Fruit fly (Drosophila melanogaster): ENCODE measurements around the gene Krn.

Krn gene

dm6 chr3L:17611864-17612505 is 42.1 kb downstream of the Krn start (continued):
- TF ChIP-seq CG8478 (optimal IDR thresholded peaks at IDR 0.05) (peak; percentile 86), Dek (tag; optimal IDR thresholded peaks at IDR 0.05) (no peak), NC2α (GFP tag; optimal IDR thresholded peaks at IDR 0.05) (no peak), tx (GFP tag; optimal IDR thresholded peaks at IDR 0.05) (no peak), CG12659 (GFP tag; optimal IDR thresholded peaks at IDR 0.05) (no peak), CG15514 (GFP tag; optimal IDR thresholded peaks at IDR 0.05) (no peak), B-H1 (GFP tag; IDR thresholded peaks at IDR 0.05) (no peak), fd3F (GFP tag; optimal IDR thresholded peaks at IDR 0.05) (no peak), CG12744 (GFP tag; optimal IDR thresholded peaks at IDR 0.05) (no peak), CG42726 (GFP tag; IDR thresholded peaks at IDR 0.05; ENCODE audit: partially characterized antibody) (no peak), CG33557 (GFP tag; optimal IDR thresholded peaks at IDR 0.05) (no peak), Scr (GFP tag; IDR thresholded peaks at IDR 0.05; ENCODE audit: partially characterized antibody) (no peak), Eip74EF (GFP tag; optimal IDR thresholded peaks at IDR 0.05) (peak in 1 of 2 experiments; percentile 65), CG12236 (GFP tag; optimal IDR thresholded peaks at IDR 0.05) (no peak), her (GFP tag; optimal IDR thresholded peaks at IDR 0.05) (no peak), stwl (tag; optimal IDR thresholded peaks at IDR 0.05) (peak; percentile 3), CG33213 (GFP tag; optimal IDR thresholded peaks at IDR 0.05) (no peak), CTCF (GFP tag; optimal IDR thresholded peaks at IDR 0.05) (no peak), Drgx (GFP tag; IDR thresholded peaks at IDR 0.05) (peak; percentile 22; the same call in 1 of the 2 replicates), pb (GFP tag; optimal IDR thresholded peaks at IDR 0.05) (no peak), CG9437 (GFP tag; optimal IDR thresholded peaks at IDR 0.05) (no peak), trem (tag; optimal IDR thresholded peaks at IDR 0.05) (no peak), CG30403 (GFP tag; optimal IDR thresholded peaks at IDR 0.05) (no peak), MESR4 (GFP tag; optimal IDR thresholded peaks at IDR 0.05) (no peak), CG13624 (GFP tag; optimal IDR thresholded peaks at IDR 0.05) (no peak), H15 (GFP tag; IDR thresholded peaks at IDR 0.05) (no peak), kay (GFP tag; optimal IDR thresholded peaks at IDR 0.05) (no peak), tup (GFP tag; optimal IDR thresholded peaks at IDR 0.05) (no peak), ems (GFP tag; optimal IDR thresholded peaks at IDR 0.05) (no peak), bcd (GFP tag; optimal IDR thresholded peaks at IDR 0.05) (no peak), H2.0 (GFP tag; IDR thresholded peaks at IDR 0.05) (no peak), Sry-δ (GFP tag; optimal IDR thresholded peaks at IDR 0.05) (no peak), eyg (GFP tag; optimal IDR thresholded peaks at IDR 0.05) (no peak), nerfin-2 (GFP tag; IDR thresholded peaks at IDR 0.05; ENCODE audit: partially characterized antibody) (no peak), lilli (GFP tag; optimal IDR thresholded peaks at IDR 0.05) (no peak), mam (GFP tag; optimal IDR thresholded peaks at IDR 0.05) (no peak), sr (GFP tag; IDR thresholded peaks at IDR 0.05) (no peak), E2f2 (GFP tag; IDR thresholded peaks at IDR 0.05) (no peak), HmgD (GFP tag; optimal IDR thresholded peaks at IDR 0.05) (no peak), CG17328 (GFP tag; IDR thresholded peaks at IDR 0.05) (no peak), CG12219 (GFP tag; optimal IDR thresholded peaks at IDR 0.05) (no peak), Ravus (GFP tag; IDR thresholded peaks at IDR 0.05) (no peak), Six4 (GFP tag; optimal IDR thresholded peaks at IDR 0.05) (no peak), CG32532 (GFP tag; IDR thresholded peaks at IDR 0.05) (no peak), CG14441 (GFP tag; IDR thresholded peaks at IDR 0.05) (no peak), wdn (GFP tag; IDR thresholded peaks at IDR 0.05) (no peak), CG8388 (GFP tag; optimal IDR thresholded peaks at IDR 0.05) (no peak), lola (GFP tag; optimal IDR thresholded peaks at IDR 0.05) (peak in 1 of 3 experiments; percentile 21), slou (GFP tag; optimal IDR thresholded peaks at IDR 0.05) (no peak), CHES-1-like (GFP tag; optimal IDR thresholded peaks at IDR 0.05) (no peak), CG3726 (GFP tag; IDR thresholded peaks at IDR 0.05) (no peak), CG12942 (GFP tag; optimal IDR thresholded peaks at IDR 0.05) (no peak)

Measured in whole organism, embryonic.